Worm (Caenorhabditis elegans): ENCODE data around the gene ufl-1.

DNA sequence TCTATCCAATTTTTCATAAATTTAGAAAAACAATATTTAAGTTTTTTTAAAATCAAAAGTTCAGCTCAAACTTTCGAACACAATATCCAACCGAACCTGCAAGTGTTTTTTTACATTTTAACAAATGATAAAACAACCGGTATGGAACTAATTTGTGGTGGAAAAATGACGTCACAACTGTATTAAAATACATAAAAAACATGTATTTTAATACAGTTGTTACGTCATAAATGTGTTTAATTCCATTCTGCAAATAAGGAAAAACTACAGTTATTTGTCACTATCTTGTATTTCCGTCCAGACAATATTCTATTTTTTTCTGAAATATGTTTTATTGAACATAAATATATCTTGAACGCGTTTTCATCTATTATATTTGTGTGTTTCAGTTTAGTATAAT is 24.4 kb downstream of the ufl-1 start:
- TF ChIP-seq fkh-10 (GFP tag; optimal IDR thresholded peaks at IDR 0.05) (no peak), madf-5 (GFP tag; IDR thresholded peaks at IDR 0.05) (no peak), ztf-11 (tag; optimal IDR thresholded peaks at IDR 0.05) (no peak), ama-1 (optimal IDR thresholded peaks at IDR 0.05) (no peak), skn-1 (tag; optimal IDR thresholded peaks at IDR 0.05) (no peak), ctbp-1 (GFP tag; IDR thresholded peaks at IDR 0.05) (no peak), zip-2 (tag; optimal IDR thresholded peaks at IDR 0.05) (no peak), dpl-1 (GFP tag; optimal IDR thresholded peaks at IDR 0.05) (no peak)
